Fruit fly (Drosophila melanogaster): ENCODE measurements around the gene CG9921.

The CG9921 gene

dm6 chrX:16373541-16373940, 40.1 kb upstream of the CG9921 start (continued):
- no peak for TF ChIP-seq grn (GFP tag; optimal IDR thresholded peaks at IDR 0.05)
- TF ChIP-seq tup (GFP tag; optimal IDR thresholded peaks at IDR 0.05): no peak
- no peak for TF ChIP-seq ERR (GFP tag; optimal IDR thresholded peaks at IDR 0.05)
- TF ChIP-seq slou (GFP tag; optimal IDR thresholded peaks at IDR 0.05): no peak
- TF ChIP-seq CG14014 (GFP tag; IDR thresholded peaks at IDR 0.05): no peak
- TF ChIP-seq CG7963 (GFP tag; IDR thresholded peaks at IDR 0.05; ENCODE audit: partially characterized antibody): no peak
- no peak for TF ChIP-seq az2 (GFP tag; optimal IDR thresholded peaks at IDR 0.05)
- TF ChIP-seq Vsx1 (GFP tag; optimal IDR thresholded peaks at IDR 0.05): no peak
- no peak for TF ChIP-seq Xbp1 (GFP tag; optimal IDR thresholded peaks at IDR 0.05)
- TF ChIP-seq fu2 (GFP tag; optimal IDR thresholded peaks at IDR 0.05): no peak
- TF ChIP-seq CG13624 (GFP tag; optimal IDR thresholded peaks at IDR 0.05): no peak
- no peak for TF ChIP-seq Tbp (GFP tag; optimal IDR thresholded peaks at IDR 0.05)
- TF ChIP-seq hth (optimal IDR thresholded peaks at IDR 0.05): no peak

dm6 chrX:16372492-16373350, 39.3 kb upstream of the CG9921 start, which contains the start of gene Fur2:
Fur2 (plus strand) TSS chrX:16373086.
- TF ChIP-seq CG9876 (GFP tag; optimal IDR thresholded peaks at IDR 0.05): no peak
- peak; percentile 75 for TF ChIP-seq CG5180 (GFP tag; optimal IDR thresholded peaks at IDR 0.05)
- 0 out of 2 replicates have a peak, but pooled peaks have one; percentile 34 for TF ChIP-seq CG13287 (GFP tag; IDR thresholded peaks at IDR 0.05; ENCODE audit: partially characterized antibody)
- TF ChIP-seq lbe (GFP tag; optimal IDR thresholded peaks at IDR 0.05): no peak
- TF ChIP-seq CG34376 (GFP tag; optimal IDR thresholded peaks at IDR 0.05): peak; percentile 27
- TF ChIP-seq CG16815 (GFP tag; optimal IDR thresholded peaks at IDR 0.05): no peak
- TF ChIP-seq shn (GFP tag; optimal IDR thresholded peaks at IDR 0.05): no peak
- no peak for TF ChIP-seq Meics (GFP tag; optimal IDR thresholded peaks at IDR 0.05)
- TF ChIP-seq CG7745 (tag; optimal IDR thresholded peaks at IDR 0.05): no peak
- no peak for TF ChIP-seq oc (tag; optimal IDR thresholded peaks at IDR 0.05)
- no peak for TF ChIP-seq prd (optimal IDR thresholded peaks at IDR 0.05)
- TF ChIP-seq prd (GFP tag; IDR thresholded peaks at IDR 0.05): no peak
- TF ChIP-seq CG13123 (GFP tag; optimal IDR thresholded peaks at IDR 0.05): no peak
- TF ChIP-seq jigr1 (GFP tag; IDR thresholded peaks at IDR 0.05): no peak
- no peak for TF ChIP-seq Gsc (GFP tag; IDR thresholded peaks at IDR 0.05)
- peak; percentile 41; the same call in 1 of the 2 replicates for TF ChIP-seq Drgx (GFP tag; IDR thresholded peaks at IDR 0.05)
- no peak for TF ChIP-seq CG17802 (tag; optimal IDR thresholded peaks at IDR 0.05)
- TF ChIP-seq CG8281 (tag; optimal IDR thresholded peaks at IDR 0.05): peak; percentile 52
- TF ChIP-seq toy (GFP tag; IDR thresholded peaks at IDR 0.05): no peak
- TF ChIP-seq grn (GFP tag; optimal IDR thresholded peaks at IDR 0.05): no peak
- no peak for TF ChIP-seq unpg (GFP tag; optimal IDR thresholded peaks at IDR 0.05)
- no peak for TF ChIP-seq dimm (GFP tag; IDR thresholded peaks at IDR 0.05)
- no peak for TF ChIP-seq ranshi (GFP tag; IDR thresholded peaks at IDR 0.05)
- TF ChIP-seq CG17359 (tag; optimal IDR thresholded peaks at IDR 0.05): no peak
- no peak for TF ChIP-seq zen (tag; optimal IDR thresholded peaks at IDR 0.05)
- no peak for TF ChIP-seq grau (tag; optimal IDR thresholded peaks at IDR 0.05)
- no peak for TF ChIP-seq br (optimal IDR thresholded peaks at IDR 0.05)
- TF ChIP-seq CG2199 (GFP tag; IDR thresholded peaks at IDR 0.05): 0 out of 3 replicates have a peak, but pooled peaks have one; percentile 59
- no peak for TF ChIP-seq CG14667 (GFP tag; IDR thresholded peaks at IDR 0.05)
- TF ChIP-seq onecut (GFP tag; IDR thresholded peaks at IDR 0.05): peak; percentile 18; the same call in 1 of the 2 replicates
- no peak for TF ChIP-seq H15 (GFP tag; IDR thresholded peaks at IDR 0.05)
- TF ChIP-seq sug (tag; optimal IDR thresholded peaks at IDR 0.05): no peak
- no peak for TF ChIP-seq CG7839 (tag; optimal IDR thresholded peaks at IDR 0.05)
- peak; percentile 50 for TF ChIP-seq pros (GFP tag; optimal IDR thresholded peaks at IDR 0.05)
- TF ChIP-seq Mes4 (GFP tag; optimal IDR thresholded peaks at IDR 0.05): no peak
- TF ChIP-seq abd-A (tag; optimal IDR thresholded peaks at IDR 0.05): peak; percentile 53
- 0 out of 2 replicates have a peak, but pooled peaks have one; percentile 10 for TF ChIP-seq unc-4 (GFP tag; IDR thresholded peaks at IDR 0.05; ENCODE audit: partially characterized antibody)
